Worm (Caenorhabditis elegans): Measurements from ENCODE around the gene oac-46.

- TF ChIP-seq unc-120 (tag; optimal IDR thresholded peaks at IDR 0.05; ENCODE audit: poor library complexity, severe bottlenecking) (no peak), bed-3 (GFP tag; optimal IDR thresholded peaks at IDR 0.05) (no peak), mab-5 (tag; optimal IDR thresholded peaks at IDR 0.05) (no peak), snpc-4 (tag; optimal IDR thresholded peaks at IDR 0.05) (no peak), ces-1 (GFP tag; optimal IDR thresholded peaks at IDR 0.05) (no peak), nhr-76 (tag; optimal IDR thresholded peaks at IDR 0.05) (no peak)
These were observed 7.7 kb upstream of the oac-46 start, which contains the start of gene snb-6 for ce11 chrII:8859596-8859995.

Data from whole organism, mixed stage, embryonic.